Fruit fly (Drosophila melanogaster) whole organism, prepupa: ENCODE data around the gene CG33285.
A peak's percentile ranks its signal among the peaks of the same experiment; 100 is the strongest.

ENCODE experiments used
- CG10631 ChIP-seq: fragments of 200-800 bp; sonication (Bioruptor generic); optimal IDR thresholded peaks from 2 replicates; lab custom pipeline; 2016; ENCODE audit warnings: missing biosample characterization, missing genetic modification characterization
- CG10669 ChIP-seq: fragments of 200-800 bp; sonication (Bioruptor generic); optimal IDR thresholded peaks from 3 replicates; lab custom pipeline; 2018; ENCODE audit warnings: missing biosample characterization, mild to moderate bottlenecking, missing genetic modification characterization, moderate library complexity
- CG1621 ChIP-seq: fragments of 200-800 bp; sonication (Bioruptor generic); optimal IDR thresholded peaks from 3 replicates; lab custom pipeline; 2018; ENCODE audit warnings: missing biosample characterization, mild to moderate bottlenecking, missing genetic modification characterization
- CG16779 ChIP-seq: fragments of 200-800 bp; sonication (Bioruptor generic); optimal IDR thresholded peaks from 3 replicates; lab custom pipeline; 2017; ENCODE audit warnings: missing biosample characterization, mild to moderate bottlenecking, missing genetic modification characterization
- CG3032 ChIP-seq: fragments of 200-800 bp; optimal IDR thresholded peaks from 2 replicates; lab custom pipeline; 2019; ENCODE audit warnings: missing biosample characterization, mild to moderate bottlenecking, missing genetic modification characterization, moderate library complexity
- CG32006 ChIP-seq: fragments of 200-800 bp; sonication (Bioruptor generic); optimal IDR thresholded peaks from 3 replicates; lab custom pipeline; 2017; ENCODE audit warnings: missing biosample characterization, mild to moderate bottlenecking, missing genetic modification characterization
- CG34406 ChIP-seq: fragments of 200-800 bp; sonication (Bioruptor generic); optimal IDR thresholded peaks from 3 replicates; lab custom pipeline; 2016; ENCODE audit warnings: missing biosample characterization, missing genetic modification characterization
- CG3919 ChIP-seq: fragments of 200-800 bp; sonication (Bioruptor generic); optimal IDR thresholded peaks from 3 replicates; lab custom pipeline; 2016; ENCODE audit warnings: missing biosample characterization, missing genetic modification characterization
- CG4318 ChIP-seq: fragments of 200-800 bp; sonication (Bioruptor generic); optimal IDR thresholded peaks from 3 replicates; lab custom pipeline; 2017; ENCODE audit warnings: missing biosample characterization, mild to moderate bottlenecking, missing genetic modification characterization
- CG6163 ChIP-seq: fragments of 200-800 bp; sonication (Bioruptor generic); IDR thresholded peaks from 3 replicates; pipeline ENCODE4 v1.3.6; 2022; ENCODE audit warnings: missing biosample characterization, missing genetic modification characterization
- CG6792 ChIP-seq: fragments of 200-800 bp; sonication (Bioruptor generic); optimal IDR thresholded peaks from 3 replicates; lab custom pipeline; 2016; ENCODE audit warnings: missing biosample characterization, missing genetic modification characterization
- CG6854 ChIP-seq: fragments of 200-800 bp; sonication (Bioruptor generic); optimal IDR thresholded peaks from 2 replicates; lab custom pipeline; 2017; ENCODE audit warnings: missing biosample characterization, mild to moderate bottlenecking, missing genetic modification characterization
- CG8119 ChIP-seq: fragments of 200-800 bp; sonication (Bioruptor generic); IDR thresholded peaks from 3 replicates; pipeline ENCODE4 v1.3.6; 2022; ENCODE audit warnings: missing biosample characterization, missing genetic modification characterization
- CG8319 ChIP-seq: fragments of 200-800 bp; sonication (Bioruptor generic); optimal IDR thresholded peaks from 3 replicates; lab custom pipeline; 2016; ENCODE audit warnings: missing biosample characterization, missing genetic modification characterization
- CG8632 ChIP-seq: fragments of 200-800 bp; sonication (Bioruptor generic); optimal IDR thresholded peaks from 3 replicates; lab custom pipeline; 2016; ENCODE audit warnings: missing biosample characterization, missing genetic modification characterization
- Eip75B ChIP-seq: fragments of 200-800 bp; sonication (Bioruptor generic); optimal IDR thresholded peaks from 3 replicates; lab custom pipeline; 2016; ENCODE audit warnings: missing biosample characterization, missing genetic modification characterization
- Ets21C ChIP-seq: fragments of 200-800 bp; sonication (Bioruptor generic); optimal IDR thresholded peaks from 3 replicates; lab custom pipeline; 2016; ENCODE audit warnings: missing biosample characterization, missing genetic modification characterization
- Ets96B ChIP-seq: fragments of 200-800 bp; optimal IDR thresholded peaks from 2 replicates; lab custom pipeline; 2019; ENCODE audit warnings: missing biosample characterization, mild to moderate bottlenecking, missing genetic modification characterization, moderate library complexity
- Gug ChIP-seq: fragments of 200-800 bp; sonication (Bioruptor generic); IDR thresholded peaks from 2 replicates; pipeline ENCODE4 v1.3.6; 2022; ENCODE audit warnings: missing biosample characterization, missing genetic modification characterization
- Hr39 ChIP-seq: fragments of 200-800 bp; sonication (Bioruptor generic); optimal IDR thresholded peaks from 2 replicates; lab custom pipeline; 2016; ENCODE audit warnings: missing biosample characterization, missing genetic modification characterization
- Hr4 ChIP-seq: fragments of 200-800 bp; sonication (Bioruptor generic); optimal IDR thresholded peaks from 3 replicates; lab custom pipeline; 2016; ENCODE audit warnings: missing biosample characterization, missing genetic modification characterization
- Lpt ChIP-seq: fragments of 200-800 bp; sonication (Bioruptor generic); optimal IDR thresholded peaks from 3 replicates; lab custom pipeline; 2016; ENCODE audit warnings: missing biosample characterization, missing genetic modification characterization
- Met ChIP-seq: fragments of 200-800 bp; sonication (Bioruptor generic); optimal IDR thresholded peaks from 3 replicates; lab custom pipeline; 2016; ENCODE audit warnings: missing biosample characterization, missing genetic modification characterization
- OdsH ChIP-seq: fragments of 200-800 bp; sonication (Bioruptor generic); optimal IDR thresholded peaks from 3 replicates; lab custom pipeline; 2016; ENCODE audit warnings: missing biosample characterization, missing genetic modification characterization
- Smox ChIP-seq: fragments of 200-800 bp; sonication (Bioruptor generic); optimal IDR thresholded peaks from 3 replicates; lab custom pipeline; 2016; ENCODE audit warnings: missing biosample characterization, missing genetic modification characterization
- Sox102F ChIP-seq: fragments of 200-800 bp; sonication (Bioruptor generic); optimal IDR thresholded peaks from 2 replicates; lab custom pipeline; 2016; ENCODE audit warnings: missing biosample characterization, mild to moderate bottlenecking, missing genetic modification characterization
- Sox14 ChIP-seq: fragments of 200-800 bp; sonication (Bioruptor generic); optimal IDR thresholded peaks from 3 replicates; lab custom pipeline; 2016; ENCODE audit warnings: missing biosample characterization, missing genetic modification characterization
- Sox15 ChIP-seq: fragments of 200-800 bp; sonication (Bioruptor generic); optimal IDR thresholded peaks from 3 replicates; lab custom pipeline; 2016; ENCODE audit warnings: missing biosample characterization, missing genetic modification characterization
- achi ChIP-seq: fragments of 200-800 bp; sonication (Bioruptor generic); optimal IDR thresholded peaks from 3 replicates; lab custom pipeline; 2016; ENCODE audit warnings: missing biosample characterization, missing genetic modification characterization
- acj6 ChIP-seq: fragments of 200-800 bp; sonication (Bioruptor generic); optimal IDR thresholded peaks from 3 replicates; lab custom pipeline; 2016; ENCODE audit warnings: missing biosample characterization, missing genetic modification characterization
- cyc ChIP-seq: fragments of 200-800 bp; sonication (Bioruptor generic); optimal IDR thresholded peaks from 3 replicates; lab custom pipeline; 2016; ENCODE audit warnings: missing biosample characterization, missing genetic modification characterization
- dac ChIP-seq: fragments of 200-800 bp; sonication (Bioruptor generic); optimal IDR thresholded peaks from 2 replicates; lab custom pipeline; 2017; ENCODE audit warnings: missing biosample characterization, mild to moderate bottlenecking, missing genetic modification characterization
- dsx ChIP-seq: fragments of 200-800 bp; optimal IDR thresholded peaks from 3 replicates; lab custom pipeline; 2019; ENCODE audit warnings: missing biosample characterization, mild to moderate bottlenecking, missing genetic modification characterization, moderate library complexity; ENCODE audit not compliant: poor library complexity, severe bottlenecking
- eg ChIP-seq: fragments of 200-800 bp; sonication (Bioruptor generic); IDR thresholded peaks from 3 replicates; pipeline ENCODE4 v1.3.6; 2022; ENCODE audit warnings: missing biosample characterization, missing genetic modification characterization
- fd85E ChIP-seq: fragments of 200-800 bp; sonication (Bioruptor generic); optimal IDR thresholded peaks from 3 replicates; lab custom pipeline; 2016; ENCODE audit warnings: missing biosample characterization, missing genetic modification characterization
- fkh ChIP-seq: fragments of 200-800 bp; sonication (Bioruptor generic); optimal IDR thresholded peaks from 3 replicates; lab custom pipeline; 2017; ENCODE audit warnings: missing biosample characterization, mild to moderate bottlenecking, missing genetic modification characterization, moderate library complexity
- lz ChIP-seq: fragments of 200-800 bp; sonication (Bioruptor generic); optimal IDR thresholded peaks from 3 replicates; lab custom pipeline; 2016; ENCODE audit warnings: missing biosample characterization, missing genetic modification characterization
- pdm3 ChIP-seq: fragments of 200-800 bp; sonication (Bioruptor generic); optimal IDR thresholded peaks from 3 replicates; lab custom pipeline; 2016; ENCODE audit warnings: missing biosample characterization, missing genetic modification characterization
- salr ChIP-seq, 2 experiments: fragments of 200-800 bp; sonication (Bioruptor generic); optimal IDR thresholded peaks; 3 replicates each; lab custom pipeline; 2016 to 2018; ENCODE audit warnings: missing biosample characterization in 2 of 2, missing genetic modification characterization in 2 of 2, mild to moderate bottlenecking in 1 of 2
- spab ChIP-seq: fragments of 200-800 bp; sonication (Bioruptor generic); optimal IDR thresholded peaks from 2 replicates; lab custom pipeline; 2017; ENCODE audit warnings: missing biosample characterization, mild to moderate bottlenecking, missing genetic modification characterization, missing genetic modification reagents
- ss ChIP-seq, 2 experiments: fragments of 200-800 bp; sonication (Bioruptor generic); optimal IDR thresholded peaks; 2 replicates in 1 of 2; 3 replicates in 1 of 2; lab custom pipeline; 2017 to 2018; ENCODE audit warnings: mild to moderate bottlenecking in 2 of 2, missing biosample characterization in 2 of 2, missing genetic modification characterization in 2 of 2, moderate library complexity in 1 of 2
- svp ChIP-seq: fragments of 200-800 bp; sonication (Bioruptor generic); peaks from one replicate; lab custom pipeline; 2016; ENCODE audit warnings: missing biosample characterization, missing genetic modification characterization
- topi ChIP-seq: fragments of 200-800 bp; sonication (Bioruptor generic); optimal IDR thresholded peaks from 3 replicates; lab custom pipeline; 2016; ENCODE audit warnings: missing biosample characterization, missing genetic modification characterization
- vri ChIP-seq: fragments of 200-800 bp; sonication (Bioruptor generic); optimal IDR thresholded peaks from 3 replicates; lab custom pipeline; 2016; ENCODE audit warnings: missing biosample characterization, mild to moderate bottlenecking, missing genetic modification characterization

The CG33285 gene

DNA sequence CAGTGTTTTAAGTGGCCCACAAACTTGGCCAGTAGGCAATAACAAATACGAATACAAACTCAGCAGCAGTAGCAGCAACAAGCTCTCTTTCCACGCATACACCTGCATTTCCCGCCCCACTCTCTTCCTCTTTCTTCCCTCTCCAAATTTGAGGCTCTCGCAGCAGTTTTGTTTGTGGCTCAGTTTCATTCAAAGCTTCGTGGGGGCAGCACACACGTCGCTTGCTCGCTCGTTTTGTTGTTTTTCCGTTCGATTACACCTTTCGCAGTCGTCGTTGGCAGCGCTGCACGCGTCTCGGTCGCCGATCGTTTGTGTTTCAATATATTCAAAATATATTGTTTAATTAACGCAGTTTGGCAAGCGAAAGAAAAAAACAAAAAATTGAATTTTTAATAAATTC, 30.1 kb downstream of the CG33285 start (continued):
- TF ChIP-seq Sox14 (GFP tag; lab: Kevin White, UChicago) (peak; percentile 57), Met (GFP tag; lab: Kevin White, UChicago) (peak; percentile 23), Hr39 (no peak), fd85E (no peak), spab (GFP tag; lab: Kevin White, UChicago) (no peak), pdm3 (GFP tag; lab: Kevin White, UChicago) (no peak), cyc (no peak), CG8119 (GFP tag; lab: Robert Waterston, UW) (0 out of 3 replicates have a peak, but pooled peaks have one; percentile 22)

DNA sequence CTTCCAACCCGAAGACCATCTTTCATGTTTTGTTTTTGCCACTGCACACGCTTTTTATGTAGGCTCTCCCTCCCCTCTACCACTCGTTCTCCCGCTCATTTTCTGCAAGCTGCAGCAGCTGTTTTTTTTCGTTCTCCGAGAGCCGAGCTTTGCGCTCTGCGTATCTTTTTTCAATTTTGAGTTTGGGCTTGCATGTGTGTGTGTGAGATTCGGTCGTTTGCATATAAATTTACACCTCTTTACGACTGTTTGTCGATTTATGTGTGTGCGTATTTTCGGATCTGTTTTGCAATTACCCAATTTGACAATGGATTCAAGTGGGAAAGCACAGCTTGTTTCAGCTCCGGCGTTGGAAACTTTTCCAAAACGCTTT, 31.2 kb downstream of the CG33285 start:
- TF ChIP-seq CG16779 (tag; lab: Kevin White, UChicago) (no peak), eg (peak; percentile 54; the same call in 2 of the 3 replicates), CG6792 (GFP tag; lab: Kevin White, UChicago) (no peak), Hr39 (no peak), cyc (no peak), Sox14 (GFP tag; lab: Kevin White, UChicago) (no peak), salr (GFP tag; optimal IDR thresholded peaks at IDR 0.05; lab: Kevin White, UChicago) (no peak), dsx (GFP tag; lab: Kevin White, UChicago) (peak; percentile 5), CG6163 (GFP tag; lab: Robert Waterston, UW) (0 out of 3 replicates have a peak, but pooled peaks have one; percentile 41), CG3032 (tag; lab: Kevin White, UChicago) (no peak), Gug (no peak), fkh (peak; percentile 8), CG8319 (GFP tag; lab: Kevin White, UChicago) (no peak), CG34406 (GFP tag; lab: Kevin White, UChicago) (no peak), CG3919 (no peak), achi (GFP tag; lab: Kevin White, UChicago) (no peak), Hr4 (no peak), Met (GFP tag; lab: Kevin White, UChicago) (peak; percentile 16), CG6854 (GFP tag; lab: Kevin White, UChicago) (peak; percentile 77), dac (no peak), Lpt (GFP tag; lab: Kevin White, UChicago) (no peak), vri (GFP tag; lab: Kevin White, UChicago) (peak; percentile 40), acj6 (no peak), OdsH (GFP tag; lab: Kevin White, UChicago) (no peak), CG32006 (GFP tag; lab: Kevin White, UChicago) (peak; percentile 44), svp (GFP tag; lab: Kevin White, UChicago) (no peak)

DNA sequence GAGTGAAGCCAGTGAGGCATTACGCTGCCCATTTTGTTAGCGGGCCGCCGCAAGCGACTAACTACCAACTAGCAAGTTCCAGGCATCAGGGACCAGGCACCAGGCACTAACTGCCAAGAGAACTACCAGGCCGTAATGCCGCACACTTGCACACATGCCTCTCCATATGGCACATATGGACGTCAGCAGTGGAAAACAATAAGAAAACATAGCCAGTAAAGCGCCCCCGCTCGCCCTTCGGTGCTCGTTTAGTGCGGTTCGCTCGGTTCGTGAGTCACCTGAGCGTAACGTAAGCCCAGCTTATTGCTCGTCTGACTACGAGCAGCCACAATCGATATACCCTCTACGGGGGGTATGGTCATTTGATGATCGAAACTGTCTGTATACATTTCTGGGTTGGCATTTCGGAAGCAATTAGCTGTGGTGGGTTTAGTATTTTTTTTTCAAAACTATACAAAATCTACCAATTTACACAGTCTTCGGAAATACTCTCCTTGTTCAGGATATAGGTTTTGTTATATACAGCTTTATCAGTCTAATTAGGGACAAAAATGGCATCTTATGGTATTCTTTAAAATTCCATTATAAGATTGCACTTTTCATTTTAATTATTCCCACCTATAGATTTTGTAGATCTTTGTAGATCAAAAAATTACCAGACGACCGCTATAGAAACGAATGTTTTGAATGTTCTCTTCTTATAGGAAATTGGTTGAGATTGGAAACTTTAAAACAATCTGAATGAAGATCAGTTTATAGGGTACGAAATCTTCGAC, 31.8 kb downstream of the CG33285 start:
- peak; percentile 58 for TF ChIP-seq CG34406 (GFP tag; lab: Kevin White, UChicago)
- TF ChIP-seq cyc: peak; percentile 60
- TF ChIP-seq CG32006 (GFP tag; lab: Kevin White, UChicago): peak; percentile 82
- peak; percentile 16 for TF ChIP-seq CG10669 (GFP tag; lab: Kevin White, UChicago)
- TF ChIP-seq svp (GFP tag; lab: Kevin White, UChicago): peak; percentile 89
- TF ChIP-seq CG4318 (GFP tag; lab: Kevin White, UChicago): peak; percentile 73
- TF ChIP-seq Lpt (GFP tag; lab: Kevin White, UChicago): peak; percentile 23
- peak; percentile 39 for TF ChIP-seq Ets96B
- TF ChIP-seq topi (GFP tag; lab: Kevin White, UChicago): peak; percentile 76
- TF ChIP-seq fd85E: no peak
- TF ChIP-seq dsx (GFP tag; lab: Kevin White, UChicago): no peak
- TF ChIP-seq Smox (GFP tag; lab: Kevin White, UChicago): peak; percentile 77
- TF ChIP-seq Ets21C (GFP tag; lab: Kevin White, UChicago): peak; percentile 49
- TF ChIP-seq Hr4: peak; percentile 71
- TF ChIP-seq CG8119 (GFP tag; lab: Robert Waterston, UW): no peak
- TF ChIP-seq CG6163 (GFP tag; lab: Robert Waterston, UW): peak; percentile 28; the same call in 2 of the 3 replicates
- peak; percentile 64 for TF ChIP-seq Sox15 (GFP tag; lab: Kevin White, UChicago)
- peak; percentile 55 for TF ChIP-seq CG8319 (GFP tag; lab: Kevin White, UChicago)
- peak; percentile 60 for TF ChIP-seq CG6792 (GFP tag; lab: Kevin White, UChicago)
- peak; percentile 71 for TF ChIP-seq OdsH (GFP tag; lab: Kevin White, UChicago)
- TF ChIP-seq CG6854 (GFP tag; lab: Kevin White, UChicago): peak; percentile 86
- TF ChIP-seq ss (GFP tag; optimal IDR thresholded peaks at IDR 0.05; lab: Kevin White, UChicago): peak in 1 of 2 experiments; percentile 23
- peak; percentile 64 for TF ChIP-seq CG10631 (GFP tag; lab: Kevin White, UChicago)
- peak; percentile 56 for TF ChIP-seq CG8632 (GFP tag; lab: Kevin White, UChicago)
- peak; percentile 73 for TF ChIP-seq pdm3 (GFP tag; lab: Kevin White, UChicago)
- TF ChIP-seq CG1621 (tag; lab: Kevin White, UChicago): no peak
- TF ChIP-seq fkh: no peak
- peak; percentile 69 for TF ChIP-seq lz (GFP tag; lab: Kevin White, UChicago)
- peak; percentile 68 for TF ChIP-seq Eip75B (GFP tag; lab: Kevin White, UChicago)
- TF ChIP-seq Sox102F: peak; percentile 50
